Worm (Caenorhabditis elegans): Measurements from ENCODE around the gene daf-28.

Gene daf-28

ce11 chrV:19845927-19846845 lies 31.3 kb downstream of the daf-28 start, which contains the start of gene Y116F11B.6:
Gene Y116F11B.6, minus strand, starts transcription at chrV:19845977.
- TF ChIP-seq klf-2 (GFP tag; conservative IDR thresholded peaks at IDR 0.05) (no peak), ztf-23 (GFP tag; IDR thresholded peaks at IDR 0.05) (no peak), T22C8.4 (GFP tag; IDR thresholded peaks at IDR 0.05) (no peak), flt-1 (GFP tag; IDR thresholded peaks at IDR 0.05) (no peak), tab-1 (GFP tag; IDR thresholded peaks at IDR 0.05) (no peak), ref-1 (GFP tag; conservative IDR thresholded peaks at IDR 0.05) (no peak), cog-1 (tag; optimal IDR thresholded peaks at IDR 0.05) (no peak), med-1 (GFP tag; optimal IDR thresholded peaks at IDR 0.05; ENCODE audit: insufficient read depth) (no peak), ztf-29 (GFP tag; IDR thresholded peaks at IDR 0.05) (no peak)

- TF ChIP-seq med-1 (GFP tag; optimal IDR thresholded peaks at IDR 0.05; ENCODE audit: insufficient read depth), result no peak
- TF ChIP-seq ref-1 (GFP tag; conservative IDR thresholded peaks at IDR 0.05), result no peak
- TF ChIP-seq tab-1 (GFP tag; IDR thresholded peaks at IDR 0.05), result no peak
- no peak for TF ChIP-seq cog-1 (tag; optimal IDR thresholded peaks at IDR 0.05)
- TF ChIP-seq flt-1 (GFP tag; IDR thresholded peaks at IDR 0.05), result no peak
- TF ChIP-seq ztf-23 (GFP tag; IDR thresholded peaks at IDR 0.05), result no peak
- no peak for TF ChIP-seq ztf-29 (GFP tag; IDR thresholded peaks at IDR 0.05)
- no peak for TF ChIP-seq T22C8.4 (GFP tag; IDR thresholded peaks at IDR 0.05)
These were observed 33.1 kb downstream of the daf-28 start, which contains the start of gene Y116F11B.7 for ce11 chrV:19848014-19848413. Gene Y116F11B.7, plus strand, starts transcription at chrV:19848314.

ce11 chrV:19853610-19854009 lies 38.7 kb downstream of the daf-28 start:
- TF ChIP-seq flt-1 (GFP tag; IDR thresholded peaks at IDR 0.05) (no peak), ztf-29 (GFP tag; IDR thresholded peaks at IDR 0.05) (no peak)

ce11 chrV:19856335-19856734 lies 41.4 kb downstream of the daf-28 start:
- TF ChIP-seq klf-2 (GFP tag; conservative IDR thresholded peaks at IDR 0.05) (no peak), T22C8.4 (GFP tag; IDR thresholded peaks at IDR 0.05) (no peak), tab-1 (GFP tag; IDR thresholded peaks at IDR 0.05) (no peak), med-1 (GFP tag; optimal IDR thresholded peaks at IDR 0.05; ENCODE audit: insufficient read depth) (no peak), flt-1 (GFP tag; IDR thresholded peaks at IDR 0.05) (no peak), ref-1 (GFP tag; conservative IDR thresholded peaks at IDR 0.05) (no peak), ztf-29 (GFP tag; IDR thresholded peaks at IDR 0.05) (no peak), ztf-23 (GFP tag; IDR thresholded peaks at IDR 0.05) (no peak), cog-1 (tag; optimal IDR thresholded peaks at IDR 0.05) (no peak)

ce11 chrV:19856933-19857332 lies 42.0 kb downstream of the daf-28 start:
- no peak for TF ChIP-seq med-1 (GFP tag; optimal IDR thresholded peaks at IDR 0.05; ENCODE audit: insufficient read depth)
- TF ChIP-seq klf-2 (GFP tag; conservative IDR thresholded peaks at IDR 0.05), result no peak
- TF ChIP-seq ztf-29 (GFP tag; IDR thresholded peaks at IDR 0.05), result no peak
- TF ChIP-seq ztf-23 (GFP tag; IDR thresholded peaks at IDR 0.05), result no peak
- TF ChIP-seq tab-1 (GFP tag; IDR thresholded peaks at IDR 0.05), result no peak
- no peak for TF ChIP-seq flt-1 (GFP tag; IDR thresholded peaks at IDR 0.05)
- no peak for TF ChIP-seq T22C8.4 (GFP tag; IDR thresholded peaks at IDR 0.05)
- TF ChIP-seq ref-1 (GFP tag; conservative IDR thresholded peaks at IDR 0.05), result no peak
- TF ChIP-seq cog-1 (tag; optimal IDR thresholded peaks at IDR 0.05), result no peak

- TF ChIP-seq cog-1 (tag; optimal IDR thresholded peaks at IDR 0.05), result no peak
- TF ChIP-seq ztf-29 (GFP tag; IDR thresholded peaks at IDR 0.05), result no peak
- no peak for TF ChIP-seq ztf-23 (GFP tag; IDR thresholded peaks at IDR 0.05)
- TF ChIP-seq tab-1 (GFP tag; IDR thresholded peaks at IDR 0.05), result no peak
- TF ChIP-seq med-1 (GFP tag; optimal IDR thresholded peaks at IDR 0.05; ENCODE audit: insufficient read depth), result no peak
- no peak for TF ChIP-seq T22C8.4 (GFP tag; IDR thresholded peaks at IDR 0.05)
- TF ChIP-seq flt-1 (GFP tag; IDR thresholded peaks at IDR 0.05), result no peak
- no peak for TF ChIP-seq ref-1 (GFP tag; conservative IDR thresholded peaks at IDR 0.05)
These were observed 42.4 kb downstream of the daf-28 start, which contains the start of gene Y116F11B.8 for ce11 chrV:19857334-19857733. Gene Y116F11B.8, plus strand, starts transcription at chrV:19857634.

ce11 chrV:19860225-19860624 lies 45.3 kb downstream of the daf-28 start:
- TF ChIP-seq ztf-29 (GFP tag; IDR thresholded peaks at IDR 0.05) (no peak), cog-1 (tag; optimal IDR thresholded peaks at IDR 0.05) (no peak), klf-2 (GFP tag; conservative IDR thresholded peaks at IDR 0.05) (no peak), med-1 (GFP tag; optimal IDR thresholded peaks at IDR 0.05; ENCODE audit: insufficient read depth) (no peak), ref-1 (GFP tag; conservative IDR thresholded peaks at IDR 0.05) (no peak), tab-1 (GFP tag; IDR thresholded peaks at IDR 0.05) (no peak), ztf-23 (GFP tag; IDR thresholded peaks at IDR 0.05) (no peak), flt-1 (GFP tag; IDR thresholded peaks at IDR 0.05) (no peak), T22C8.4 (GFP tag; IDR thresholded peaks at IDR 0.05) (no peak)

All from whole organism, midembryonic.